Worm (Caenorhabditis elegans): Measurements from ENCODE around the gene ZK185.3.
A peak's percentile ranks its signal among the peaks of the same experiment; 100 is the strongest.

DNA sequence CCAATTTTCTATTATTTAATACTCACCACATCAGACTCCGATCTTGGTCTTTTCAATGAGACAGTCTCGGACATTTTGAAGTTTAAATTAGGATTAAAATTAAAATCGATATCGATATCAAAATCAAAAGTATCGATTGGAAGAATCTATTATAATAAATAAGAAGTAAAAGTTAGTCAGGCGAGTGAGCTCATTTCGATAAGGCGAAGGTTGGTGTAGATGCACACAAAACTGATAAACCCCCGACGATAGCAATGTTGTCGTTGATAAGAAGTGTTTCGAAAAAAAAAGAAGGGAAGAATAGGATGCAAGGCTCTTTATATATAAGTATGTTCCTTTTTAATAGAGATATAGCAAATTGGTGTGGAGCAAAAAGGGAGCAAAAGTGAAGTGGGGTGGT lies 47.7 kb downstream of the ZK185.3 start, which contains the start of gene M01H9.4:
- TF ChIP-seq daf-8 (GFP tag; IDR thresholded peaks at IDR 0.05) (no peak), unc-39 (tag; optimal IDR thresholded peaks at IDR 0.05) (no peak), nhr-237 (tag; optimal IDR thresholded peaks at IDR 0.05) (no peak), hlh-11 (tag; optimal IDR thresholded peaks at IDR 0.05) (peak; percentile 67), dmd-8 (GFP tag; IDR thresholded peaks at IDR 0.05) (no peak), ZK546.5 (tag; optimal IDR thresholded peaks at IDR 0.05) (no peak)

All from whole organism, L4 larva.